Worm (Caenorhabditis elegans): ENCODE measurements around the gene B0280.2.
"Not testable (repeated sequence)": the region's sequence is repeated elsewhere in the genome, so short reads cannot be mapped to it uniquely, and the experiment has no call there.

B0280.2 gene

DNA sequence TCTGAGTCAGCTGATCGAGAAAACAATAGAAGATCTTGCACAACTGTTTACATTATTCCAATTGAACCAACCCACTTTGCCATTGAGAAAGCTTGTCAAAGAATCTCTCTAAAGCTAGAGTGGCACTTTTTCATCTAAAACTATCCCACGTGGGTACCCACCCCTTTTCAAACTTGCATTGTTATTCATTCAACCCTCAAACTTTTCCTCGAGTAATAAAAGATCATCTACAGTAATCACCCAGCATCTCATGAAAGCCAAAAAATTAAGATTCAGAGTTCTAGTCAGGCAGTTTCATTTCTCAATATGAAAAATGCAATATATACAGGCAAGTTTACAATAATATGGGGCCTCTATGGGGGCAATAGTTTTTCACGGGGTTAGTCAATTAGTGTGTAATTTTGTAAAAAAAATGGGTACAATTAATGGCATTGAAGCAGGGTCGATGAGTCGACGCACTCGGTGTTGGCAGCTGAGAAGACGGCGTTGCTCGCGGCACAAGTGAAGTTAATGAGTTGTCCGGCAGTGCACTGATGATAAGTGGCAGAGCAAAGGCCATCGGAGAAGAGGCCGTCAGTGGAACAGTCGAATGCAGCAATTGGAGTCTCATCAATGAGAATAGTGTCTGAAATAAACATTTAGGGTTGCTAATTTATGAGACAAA lies 22.5 kb upstream of the B0280.2 start:
- TF ChIP-seq W03F9.2 (tag; optimal IDR thresholded peaks at IDR 0.05) (peak; percentile 21), dao-5 (tag; optimal IDR thresholded peaks at IDR 0.05) (no peak)

DNA sequence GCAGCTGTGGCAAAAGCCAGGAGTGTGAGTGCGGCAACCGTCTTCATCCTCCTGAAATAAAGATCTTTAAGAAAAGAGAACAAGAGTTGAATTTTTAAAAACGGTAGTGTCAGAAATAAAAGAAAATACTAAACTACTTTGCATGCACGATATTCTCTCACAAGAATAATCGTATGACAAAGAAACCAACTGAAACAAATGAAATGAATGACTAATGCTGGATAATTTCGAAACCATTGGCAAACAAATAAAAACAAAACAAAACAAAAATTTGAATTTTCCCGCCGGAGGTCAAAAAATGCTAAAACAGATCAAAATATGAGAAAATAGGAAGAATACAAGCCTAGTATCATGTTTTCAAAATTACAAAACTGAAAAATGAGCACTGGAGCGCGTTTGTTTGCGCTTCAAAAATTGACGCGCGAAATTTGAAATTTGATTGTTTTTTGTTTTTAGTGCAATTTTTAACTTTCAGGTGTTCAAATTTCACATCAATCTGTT lies 20.5 kb upstream of the B0280.2 start, which contains the start of gene cpg-2:
TSS of gene cpg-2 (minus strand) at position 51 of the 501 bp plus-strand sequence.
- TF ChIP-seq W03F9.2 (tag; optimal IDR thresholded peaks at IDR 0.05) (no peak), him-1 (tag; optimal IDR thresholded peaks at IDR 0.05) (no peak), dao-5 (tag; optimal IDR thresholded peaks at IDR 0.05) (no peak)

DNA sequence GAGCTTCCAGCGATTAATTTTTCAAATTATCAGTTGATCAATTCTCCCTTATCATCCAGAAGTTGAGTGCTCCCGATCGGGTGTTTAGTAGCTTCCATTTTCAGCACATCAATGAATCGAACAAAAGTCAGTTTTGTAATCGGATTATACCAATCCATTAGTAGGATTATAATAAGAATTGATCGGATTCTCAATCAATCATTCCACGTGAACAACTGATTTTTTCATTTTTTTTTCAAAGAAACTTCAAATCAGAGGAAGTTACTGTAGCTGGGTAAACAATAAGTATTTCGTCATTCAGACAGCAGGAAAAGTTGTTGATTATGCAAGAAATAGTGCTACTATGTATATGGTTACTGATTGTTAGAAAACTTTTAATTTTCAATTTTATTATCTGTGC lies 17.6 kb upstream of the B0280.2 start:
- TF ChIP-seq W03F9.2 (tag; optimal IDR thresholded peaks at IDR 0.05) (no peak), dao-5 (tag; optimal IDR thresholded peaks at IDR 0.05) (no peak), him-1 (tag; optimal IDR thresholded peaks at IDR 0.05) (no peak)

DNA sequence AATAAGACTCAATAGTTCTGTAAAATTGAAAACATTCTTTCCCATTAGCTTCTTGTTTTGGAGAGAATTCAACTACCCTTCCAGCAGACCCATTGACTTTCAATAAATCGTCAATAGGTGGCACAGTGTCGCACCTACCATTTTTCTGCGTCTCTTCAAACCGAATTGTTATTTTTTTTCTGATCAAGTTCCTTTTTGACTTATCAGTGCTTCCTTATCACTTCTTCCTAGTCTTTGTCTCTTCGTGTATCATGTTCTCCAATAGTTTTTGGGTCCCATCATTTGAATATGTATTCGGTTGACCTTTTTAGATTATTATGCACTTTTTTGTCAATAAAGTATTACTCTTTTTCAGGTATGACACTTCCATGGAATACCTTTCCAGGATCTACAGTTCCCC lies 16.5 kb upstream of the B0280.2 start, which contains the start of gene odd-1:
TSS of gene odd-1 (plus strand) at position 349 of the 400 bp plus-strand sequence.
- TF ChIP-seq dao-5 (tag; optimal IDR thresholded peaks at IDR 0.05) (no peak), him-1 (tag; optimal IDR thresholded peaks at IDR 0.05) (no peak), W03F9.2 (tag; optimal IDR thresholded peaks at IDR 0.05) (no peak)

ce11 chrIII:7111793-7112192 lies 12.7 kb upstream of the B0280.2 start, which contains the start of gene B0280.7:
Gene B0280.7, minus strand, starts transcription at chrIII:7111893.
- TF ChIP-seq him-1 (tag; optimal IDR thresholded peaks at IDR 0.05), result no peak
- TF ChIP-seq W03F9.2 (tag; optimal IDR thresholded peaks at IDR 0.05), result no peak
- TF ChIP-seq dao-5 (tag; optimal IDR thresholded peaks at IDR 0.05), result no peak

DNA sequence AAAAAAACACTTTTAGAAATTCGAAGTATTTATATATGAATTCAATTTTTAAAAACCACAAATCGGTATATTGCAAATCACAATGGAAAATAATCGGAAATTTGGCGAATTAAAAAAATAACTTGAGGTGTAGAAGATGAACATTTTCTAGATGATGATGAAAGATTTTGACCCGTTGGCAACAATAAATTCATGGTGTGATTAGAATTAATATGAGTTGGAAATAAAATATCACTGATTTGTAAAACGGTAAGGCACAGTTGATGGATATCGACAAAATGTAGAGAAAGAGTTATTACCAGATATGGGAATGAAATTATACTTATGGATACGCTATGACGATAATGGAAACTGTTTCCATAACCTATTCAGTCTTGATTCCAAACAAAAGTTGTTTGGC lies 12.2 kb upstream of the B0280.2 start:
- TF ChIP-seq W03F9.2 (tag; optimal IDR thresholded peaks at IDR 0.05) (no peak), him-1 (tag; optimal IDR thresholded peaks at IDR 0.05) (no peak), dao-5 (tag; optimal IDR thresholded peaks at IDR 0.05) (no peak)

DNA sequence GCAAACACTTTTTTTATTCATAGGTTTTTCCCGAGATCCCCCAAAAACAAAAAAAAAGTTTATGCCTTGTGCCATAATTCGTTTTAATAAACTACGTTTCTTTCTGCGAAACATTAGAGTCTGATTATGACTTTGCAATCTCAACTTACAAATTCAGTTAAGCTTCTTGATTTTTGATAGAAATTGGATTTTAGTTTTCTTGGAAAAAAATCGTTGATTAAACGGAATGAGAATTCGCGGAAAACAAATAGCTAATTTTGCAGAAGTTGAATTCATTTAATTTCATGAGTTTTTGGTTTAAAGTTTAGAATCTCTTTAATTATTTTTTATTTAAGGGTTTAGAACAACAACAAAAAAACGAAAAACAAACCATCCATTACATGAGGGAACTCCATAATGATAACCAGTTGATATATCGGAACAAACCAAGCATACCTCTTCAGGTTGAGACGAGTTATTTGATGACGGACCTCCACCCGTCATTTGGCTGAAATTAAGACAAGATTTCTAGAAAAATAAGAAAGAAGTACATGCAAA lies 9.4 kb upstream of the B0280.2 start, which contains the start of gene nhr-10:
TSS of gene nhr-10 (minus strand) at position 487 of the 537 bp plus-strand sequence.
- TF ChIP-seq him-1 (tag; optimal IDR thresholded peaks at IDR 0.05) (no peak), dao-5 (tag; optimal IDR thresholded peaks at IDR 0.05) (no peak), W03F9.2 (tag; optimal IDR thresholded peaks at IDR 0.05) (no peak)

ce11 chrIII:7116615-7117252 lies 7.7 kb upstream of the B0280.2 start:
- TF ChIP-seq him-1 (tag; optimal IDR thresholded peaks at IDR 0.05), result no peak
- TF ChIP-seq W03F9.2 (tag; optimal IDR thresholded peaks at IDR 0.05), result peak; percentile 56

DNA sequence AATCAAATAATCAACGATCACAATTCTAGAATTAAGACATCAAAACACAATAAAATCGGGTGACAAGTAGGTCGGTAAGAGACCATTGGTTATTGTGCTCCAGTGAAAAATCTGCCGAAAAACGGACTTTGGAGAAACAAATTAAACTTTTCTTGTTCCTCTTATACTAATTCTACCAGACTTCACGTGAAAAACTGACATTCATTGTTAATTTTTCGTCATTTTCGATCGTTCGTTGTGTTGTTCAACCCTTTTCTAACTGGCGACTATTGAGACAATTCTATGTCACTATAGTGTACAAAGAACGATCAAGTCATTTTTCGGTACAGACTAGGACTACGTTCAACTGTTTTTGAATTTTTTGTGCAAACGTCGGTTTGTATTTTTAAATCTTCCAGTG lies 4.0 kb upstream of the B0280.2 start:
- TF ChIP-seq him-1 (tag; optimal IDR thresholded peaks at IDR 0.05), result no peak

DNA sequence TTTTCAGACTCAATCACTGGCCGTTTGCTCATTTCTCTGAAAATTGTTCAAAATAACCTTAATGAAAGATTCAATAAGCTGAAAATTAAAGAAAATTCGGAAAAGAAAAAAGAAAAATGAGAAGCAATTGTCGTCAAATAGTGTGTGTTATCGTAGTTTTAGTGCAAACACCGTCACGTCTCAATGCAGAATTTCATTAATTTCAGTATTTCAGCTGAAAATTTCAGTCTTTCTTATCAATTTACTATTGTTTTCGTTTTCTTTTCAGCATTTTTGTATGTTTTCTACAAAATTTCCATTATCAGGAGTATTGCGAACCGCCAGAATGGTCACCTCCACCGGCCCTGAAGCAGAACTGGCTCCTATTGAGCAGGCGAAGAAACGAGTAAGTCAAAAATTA lies 1.6 kb upstream of the B0280.2 start, which contains the start of the genes B0280.9 and rpia-1:
TSS of gene B0280.9 (minus strand) at position 36 of the 400 bp plus-strand sequence.
TSS of gene rpia-1 (plus strand) at position 269 of the 400 bp plus-strand sequence.
- TF ChIP-seq him-1 (tag; optimal IDR thresholded peaks at IDR 0.05) (no peak), W03F9.2 (tag; optimal IDR thresholded peaks at IDR 0.05) (peak; percentile 59)

- not testable (repeated sequence) for TF ChIP-seq him-1, W03F9.2, dao-5 (tag; optimal IDR thresholded peaks at IDR 0.05)
These were observed 4.1 kb downstream of the B0280.2 start, which contains the start of gene viro-2 for ce11 chrIII:7128601-7129000. Gene viro-2, plus strand, starts transcription at chrIII:7128901.

DNA sequence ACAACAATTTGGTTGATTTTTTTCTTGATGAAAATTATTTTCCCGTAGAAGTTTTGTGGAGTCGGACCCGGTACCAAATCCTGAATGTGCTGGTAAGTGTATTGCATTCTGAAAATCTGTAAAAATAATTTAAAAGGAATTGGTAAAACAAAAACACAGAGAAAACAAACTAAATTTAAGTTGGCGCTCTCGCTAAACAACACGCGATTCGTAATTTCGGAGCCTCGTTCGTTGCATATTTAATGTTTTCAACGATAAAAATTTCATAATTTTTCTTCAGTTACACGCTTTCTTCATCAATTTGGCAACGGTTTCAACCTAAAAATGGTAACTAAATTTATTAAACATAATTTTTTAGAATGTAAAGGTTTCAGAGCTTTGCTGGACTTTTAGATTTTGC lies 9.1 kb downstream of the B0280.2 start, which contains the start of the genes pot-1 and ggtb-1:
TSS of gene pot-1 (minus strand) at position 120 of the 400 bp plus-strand sequence.
TSS of gene ggtb-1 (plus strand) at position 208 of the 400 bp plus-strand sequence.
- no peak for TF ChIP-seq W03F9.2 (tag; optimal IDR thresholded peaks at IDR 0.05)
- TF ChIP-seq him-1 (tag; optimal IDR thresholded peaks at IDR 0.05), result no peak
- TF ChIP-seq dao-5 (tag; optimal IDR thresholded peaks at IDR 0.05), result no peak

ce11 chrIII:7136015-7136414 lies 11.6 kb downstream of the B0280.2 start, which contains the start of gene B0280.17:
Gene B0280.17, minus strand, starts transcription at chrIII:7136115.
- TF ChIP-seq dao-5 (tag; optimal IDR thresholded peaks at IDR 0.05), result no peak
- TF ChIP-seq him-1 (tag; optimal IDR thresholded peaks at IDR 0.05), result no peak
- no peak for TF ChIP-seq W03F9.2 (tag; optimal IDR thresholded peaks at IDR 0.05)

DNA sequence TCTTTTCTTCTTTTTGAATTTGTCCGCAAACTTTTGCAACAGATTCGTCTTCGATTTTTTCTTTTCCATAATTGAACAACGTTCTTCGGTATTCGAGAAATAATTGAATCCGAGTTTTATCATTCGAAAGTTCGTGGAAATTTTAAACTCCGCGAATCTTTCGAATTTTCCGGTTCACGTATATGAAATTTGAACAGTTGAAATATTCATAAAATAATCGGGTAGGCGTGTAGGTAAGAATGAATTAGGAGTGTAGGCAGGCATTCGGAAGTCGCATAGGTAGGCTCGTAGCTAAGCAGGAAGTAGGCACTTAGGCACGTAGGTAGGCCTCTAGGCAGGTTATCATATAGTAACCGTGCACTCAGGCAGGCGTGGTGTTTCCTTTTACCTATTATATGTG lies 13.7 kb downstream of the B0280.2 start, which contains the start of gene B0280.11:
TSS of gene B0280.11 (minus strand) at position 101 of the 400 bp plus-strand sequence.
- no peak for TF ChIP-seq dao-5 (tag; optimal IDR thresholded peaks at IDR 0.05)
